Worm (Caenorhabditis elegans) whole organism, mixed stage, embryonic: ENCODE results near the gene srv-28.

Source experiments
- M03D4.4 ChIP-seq: sonication (generic microtip); optimal IDR thresholded peaks from 2 replicates; lab custom pipeline; 2017; ENCODE audit warnings: mild to moderate bottlenecking, missing genetic modification characterization, missing compliant biosample characterization
- ces-1 ChIP-seq: fragments of 150-350 bp; optimal IDR thresholded peaks from 2 replicates; lab custom pipeline; 2014; ENCODE audit warnings: missing biosample characterization, missing genetic modification reagents, missing genetic modification characterization

ce11 chrIV:6221878-6222277 lies 41.3 kb downstream of the srv-28 start, which contains the start of gene C49A9.3:
- no peak for TF ChIP-seq ces-1 (GFP tag; lab: Kevin White, UChicago)
- TF ChIP-seq M03D4.4 (tag; lab: Kevin White, UChicago), result no peak
